Worm (Caenorhabditis elegans) whole organism, L4 larva: ENCODE data around the gene scl-5.

Experiments
- F10B5.3 ChIP-seq: sonication (generic microtip); optimal IDR thresholded peaks from 2 replicates; lab custom pipeline; 2016; ENCODE audit warnings: mild to moderate bottlenecking, missing genetic modification characterization, missing compliant biosample characterization
- F26F4.8 ChIP-seq: fragments of 200-800 bp; sonication (Bioruptor generic); conservative IDR thresholded peaks from 2 replicates; pipeline ENCODE4 v1.3.6; 2022; ENCODE audit warnings: missing genetic modification characterization, missing compliant biosample characterization
- F37D6.2 ChIP-seq: sonication (generic microtip); optimal IDR thresholded peaks from 2 replicates; lab custom pipeline; 2016; ENCODE audit warnings: mild to moderate bottlenecking, missing genetic modification characterization, missing compliant biosample characterization
- F44E2.7 ChIP-seq: fragments of 200-800 bp; sonication (Bioruptor generic); IDR thresholded peaks from 2 replicates; pipeline ENCODE4 v2.1.2; 2022; ENCODE audit warnings: missing genetic modification characterization, missing compliant biosample characterization
- F49E8.2 ChIP-seq: sonication (generic microtip); optimal IDR thresholded peaks from 2 replicates; lab custom pipeline; 2016; ENCODE audit warnings: missing compliant biosample characterization, mild to moderate bottlenecking, missing genetic modification characterization, borderline replicate concordance
- R02D3.7 ChIP-seq: fragments of 150-350 bp; sonication (generic microtip); optimal IDR thresholded peaks from 3 replicates; lab custom pipeline; 2014; ENCODE audit warnings: missing biosample characterization, missing genetic modification characterization
- T20F7.1 ChIP-seq: fragments of 200-800 bp; sonication (Bioruptor generic); optimal IDR thresholded peaks from 2 replicates; lab custom pipeline; 2018; ENCODE audit warnings: mild to moderate bottlenecking, missing genetic modification characterization, missing compliant biosample characterization
- aha-1 ChIP-seq: fragments of 150-350 bp; peaks from one replicate; lab custom pipeline; 2014; ENCODE audit warnings: missing biosample characterization, missing genetic modification characterization
- ceh-20 ChIP-seq: fragments of 200-800 bp; sonication (Bioruptor generic); IDR thresholded peaks from 2 replicates; pipeline ENCODE4 v1.3.6; 2022; ENCODE audit warnings: missing genetic modification reagents, missing genetic modification characterization, missing compliant biosample characterization
- ceh-82 ChIP-seq: sonication (generic microtip); optimal IDR thresholded peaks from 2 replicates; lab custom pipeline; 2017; ENCODE audit warnings: missing biosample characterization, missing genetic modification characterization
- ces-1 ChIP-seq: fragments of 150-350 bp; sonication (generic microtip); optimal IDR thresholded peaks from 4 replicates; lab custom pipeline; 2014; ENCODE audit warnings: missing biosample characterization, missing genetic modification reagents, missing genetic modification characterization
- cey-2 ChIP-seq: sonication (generic microtip); optimal IDR thresholded peaks from 3 replicates; lab custom pipeline; 2017; ENCODE audit warnings: missing genetic modification characterization, mild to moderate bottlenecking, missing compliant biosample characterization, antibody characterized with exemption, borderline replicate concordance; ENCODE audit not compliant: insufficient read depth
- ctbp-1 ChIP-seq: fragments of 200-800 bp; sonication (Bioruptor generic); IDR thresholded peaks from 2 replicates; pipeline ENCODE4 v1.3.6; 2022; ENCODE audit warnings: missing genetic modification reagents, missing genetic modification characterization, missing compliant biosample characterization
- dmd-9 ChIP-seq: fragments of 200-800 bp; sonication (Bioruptor generic); IDR thresholded peaks from 2 replicates; pipeline ENCODE4 v1.3.6; 2022; ENCODE audit warnings: missing genetic modification reagents, missing genetic modification characterization, missing compliant biosample characterization
- egl-43 ChIP-seq: fragments of 200-800 bp; sonication (Bioruptor generic); IDR thresholded peaks from 2 replicates; pipeline ENCODE4 v1.3.6; 2022; ENCODE audit warnings: missing genetic modification reagents, missing genetic modification characterization, missing compliant biosample characterization
- fkh-10 ChIP-seq: fragments of 150-350 bp; optimal IDR thresholded peaks from 2 replicates; lab custom pipeline; 2014; ENCODE audit warnings: missing biosample characterization, missing genetic modification reagents, missing genetic modification characterization
- hif-1 ChIP-seq, 2 experiments: sonication (generic microtip); optimal IDR thresholded peaks; 2 replicates each; lab custom pipeline; 2016 to 2017; ENCODE audit warnings: missing compliant biosample characterization in 2 of 2, missing genetic modification characterization in 2 of 2, missing genetic modification reagents in 2 of 2, missing genotype in 2 of 2, mild to moderate bottlenecking in 1 of 2
- hlh-30 ChIP-seq: sonication (generic microtip); optimal IDR thresholded peaks from 2 replicates; lab custom pipeline; 2017; ENCODE audit warnings: antibody characterized with exemption, mild to moderate bottlenecking, missing genetic modification characterization, missing compliant biosample characterization; ENCODE audit not compliant: insufficient read depth
- hmg-1.1 ChIP-seq: fragments of 200-800 bp; sonication (Bioruptor generic); IDR thresholded peaks from 2 replicates; pipeline ENCODE4 v1.3.6; 2022; ENCODE audit warnings: missing genetic modification reagents, missing genetic modification characterization, missing compliant biosample characterization
- lin-29 ChIP-seq: fragments of 200-800 bp; sonication (Bioruptor generic); IDR thresholded peaks from 2 replicates; pipeline ENCODE4 v1.3.6; 2022; ENCODE audit warnings: missing genetic modification reagents, missing genetic modification characterization, missing compliant biosample characterization
- lin-38 ChIP-seq: fragments of 200-800 bp; sonication (Bioruptor generic); IDR thresholded peaks from 2 replicates; pipeline ENCODE4 v1.3.6; 2022; ENCODE audit warnings: missing genetic modification reagents, missing genetic modification characterization, missing compliant biosample characterization
- lin-39 ChIP-seq: fragments of 150-350 bp; optimal IDR thresholded peaks from 2 replicates; lab custom pipeline; 2014; ENCODE audit warnings: missing biosample characterization, missing genetic modification reagents, missing genetic modification characterization
- lsy-2 ChIP-seq, 2 experiments: fragments of 150-350 bp in 1 of 2; sonication (generic microtip) in 1 of 2; optimal IDR thresholded peaks; 2 replicates each; lab custom pipeline; 2014 to 2017; ENCODE audit warnings: missing biosample characterization in 2 of 2, missing genetic modification characterization in 2 of 2
- madf-5 ChIP-seq, 2 experiments: fragments of 200-800 bp; sonication (Bioruptor generic); IDR thresholded peaks; 2 replicates each; pipeline ENCODE4 v1.3.6; 2022; ENCODE audit warnings: missing compliant biosample characterization in 2 of 2, missing genetic modification characterization in 2 of 2
- mdl-1 ChIP-seq, 2 experiments: fragments of 150-350 bp in 1 of 2; sonication (generic microtip) in 1 of 2; optimal IDR thresholded peaks; 2 replicates each; lab custom pipeline; 2014 to 2017; ENCODE audit warnings: missing biosample characterization in 2 of 2, missing genetic modification characterization in 2 of 2
- mdt-29 ChIP-seq: fragments of 200-800 bp; sonication (Bioruptor generic); IDR thresholded peaks from 2 replicates; pipeline ENCODE4 v1.3.6; 2022; ENCODE audit warnings: missing genetic modification reagents, missing genetic modification characterization, missing compliant biosample characterization
- mep-1 ChIP-seq: fragments of 150-350 bp; sonication (generic microtip); optimal IDR thresholded peaks from 3 replicates; lab custom pipeline; 2014; ENCODE audit warnings: missing biosample characterization, missing genetic modification characterization
- mes-2 ChIP-seq: sonication (generic microtip); optimal IDR thresholded peaks from 2 replicates; lab custom pipeline; 2016; ENCODE audit warnings: missing genotype, mild to moderate bottlenecking, missing genetic modification characterization, missing compliant biosample characterization; ENCODE audit not compliant: poor library complexity, severe bottlenecking
- nhr-11 ChIP-seq: fragments of 150-350 bp; optimal IDR thresholded peaks from 2 replicates; lab custom pipeline; 2014; ENCODE audit warnings: missing biosample characterization, missing genetic modification characterization
- nhr-76 ChIP-seq: fragments of 150-350 bp; optimal IDR thresholded peaks from 2 replicates; lab custom pipeline; 2014; ENCODE audit warnings: missing biosample characterization, missing genetic modification characterization
- nhr-77 ChIP-seq: fragments of 150-350 bp; optimal IDR thresholded peaks from 2 replicates; lab custom pipeline; 2014; ENCODE audit warnings: missing biosample characterization, missing genetic modification characterization
- rbr-2 ChIP-seq: sonication (generic microtip); optimal IDR thresholded peaks from 2 replicates; lab custom pipeline; 2016; ENCODE audit warnings: missing genotype, missing genetic modification characterization, missing compliant biosample characterization
- saeg-2 ChIP-seq: fragments of 200-800 bp; sonication (Bioruptor generic); IDR thresholded peaks from 2 replicates; pipeline ENCODE4 v1.3.6; 2022; ENCODE audit warnings: missing genetic modification reagents, missing genetic modification characterization, missing compliant biosample characterization
- sdz-12 ChIP-seq: fragments of 200-800 bp; sonication (Bioruptor generic); optimal IDR thresholded peaks from 2 replicates; lab custom pipeline; 2018; ENCODE audit warnings: mild to moderate bottlenecking, missing genetic modification characterization, missing compliant biosample characterization
- set-16 ChIP-seq: fragments of 200-800 bp; sonication (Bioruptor generic); IDR thresholded peaks from 2 replicates; pipeline ENCODE4 v1.3.6; 2022; ENCODE audit warnings: missing genetic modification reagents, missing genetic modification characterization, missing compliant biosample characterization
- tra-1 ChIP-seq: fragments of 200-800 bp; sonication (Bioruptor generic); IDR thresholded peaks from 2 replicates; pipeline ENCODE4 v1.3.6; 2022; ENCODE audit warnings: missing genetic modification reagents, missing genetic modification characterization, missing compliant biosample characterization
- unc-39 ChIP-seq: sonication (generic microtip); optimal IDR thresholded peaks from 2 replicates; lab custom pipeline; 2017; ENCODE audit warnings: missing biosample characterization, missing genetic modification characterization
- unc-62 ChIP-seq, 3 experiments: fragments of 150-350 bp in 1 of 3; sonication (generic microtip); optimal IDR thresholded peaks in 2 of 3; peaks in 1 of 3; 1 replicate in 1 of 3; 2 replicates in 2 of 3; lab custom pipeline; 2014 to 2017; ENCODE audit warnings: missing biosample characterization in 3 of 3, missing genetic modification characterization in 3 of 3, missing genetic modification reagents in 3 of 3, missing genotype in 1 of 3
- vab-7 ChIP-seq: fragments of 200-800 bp; sonication (Bioruptor generic); IDR thresholded peaks from 2 replicates; pipeline ENCODE4 v1.3.6; 2022; ENCODE audit warnings: missing genetic modification reagents, missing genetic modification characterization, missing compliant biosample characterization
- zfp-2 ChIP-seq: sonication (generic microtip); optimal IDR thresholded peaks from 2 replicates; lab custom pipeline; 2016; ENCODE audit warnings: mild to moderate bottlenecking, missing genetic modification characterization, missing compliant biosample characterization

scl-5 gene

DNA sequence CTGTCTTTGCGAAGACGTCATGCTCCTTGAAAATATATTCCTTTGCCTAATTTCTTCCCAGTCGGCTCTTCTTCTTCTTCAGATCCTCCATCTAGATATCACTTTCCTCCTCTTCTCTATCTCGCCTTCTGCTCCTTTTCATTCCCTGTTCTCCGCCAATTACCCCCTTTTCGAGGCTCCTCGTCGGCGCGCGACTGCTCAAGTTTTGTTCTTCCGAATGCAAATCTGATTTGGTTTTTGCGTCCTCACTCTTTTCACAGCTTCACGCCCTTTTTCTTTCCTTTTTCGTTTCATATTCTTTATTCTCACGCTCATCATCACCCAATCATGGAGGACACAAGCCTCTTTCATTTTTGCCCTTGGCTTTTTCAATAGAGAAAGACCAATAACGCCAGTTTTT lies 47.0 kb upstream of the scl-5 start:
- TF ChIP-seq lin-38 (GFP tag; lab: Robert Waterston, UW) = no peak
- no peak for TF ChIP-seq F49E8.2 (tag; lab: Kevin White, UChicago)
- no peak for TF ChIP-seq nhr-76 (tag; lab: Kevin White, UChicago)
- no peak for TF ChIP-seq mdt-29 (GFP tag; lab: Robert Waterston, UW)
- TF ChIP-seq lsy-2 (tag; optimal IDR thresholded peaks at IDR 0.05; lab: Kevin White, UChicago) = peak in 1 of 2 experiments; percentile 7
- TF ChIP-seq R02D3.7 = no peak
- TF ChIP-seq ctbp-1 = peak; percentile 57
- TF ChIP-seq saeg-2 = no peak
- no peak for TF ChIP-seq T20F7.1 (GFP tag; lab: Kevin White, UChicago)
- no peak for TF ChIP-seq cey-2
- TF ChIP-seq mep-1 (tag; lab: Kevin White, UChicago) = no peak
- no peak for TF ChIP-seq F44E2.7 (GFP tag; lab: Robert Waterston, UW)
- no peak for TF ChIP-seq hmg-1.1
- peak; percentile 64 for TF ChIP-seq ces-1 (GFP tag; lab: Kevin White, UChicago)
- TF ChIP-seq F10B5.3 (tag; lab: Kevin White, UChicago) = no peak
- peak; percentile 60 for TF ChIP-seq fkh-10 (GFP tag; lab: Kevin White, UChicago)
- TF ChIP-seq lin-39 = no peak
- TF ChIP-seq mes-2 (tag; lab: Kevin White, UChicago) = no peak
- TF ChIP-seq tra-1 = no peak
- TF ChIP-seq sdz-12 (GFP tag; lab: Kevin White, UChicago) = no peak
- no peak for TF ChIP-seq vab-7 (GFP tag; lab: Robert Waterston, UW)
- TF ChIP-seq unc-39 (tag; lab: Kevin White, UChicago) = no peak
- no peak for TF ChIP-seq mdl-1 (tag; optimal IDR thresholded peaks at IDR 0.05; lab: Kevin White, UChicago)
- TF ChIP-seq madf-5 (GFP tag; IDR thresholded peaks at IDR 0.05; lab: Robert Waterston, UW) = no peak
- TF ChIP-seq lin-29 (GFP tag; lab: Robert Waterston, UW) = no peak
- TF ChIP-seq unc-62 (GFP tag; optimal IDR thresholded peaks at IDR 0.05 in 1 of 2; lab: Kevin White, UChicago) = peak in 1 of 2 experiments; percentile 9
- TF ChIP-seq unc-62 (tag; optimal IDR thresholded peaks at IDR 0.05; lab: Kevin White, UChicago) = no peak
- no peak for TF ChIP-seq ceh-82 (tag; lab: Kevin White, UChicago)
- TF ChIP-seq set-16 = peak; percentile 28; the same call in 1 of the 2 replicates
- no peak for TF ChIP-seq nhr-77 (tag; lab: Kevin White, UChicago)
- TF ChIP-seq dmd-9 = no peak
- TF ChIP-seq, all 104 proteins: peak for 6

DNA sequence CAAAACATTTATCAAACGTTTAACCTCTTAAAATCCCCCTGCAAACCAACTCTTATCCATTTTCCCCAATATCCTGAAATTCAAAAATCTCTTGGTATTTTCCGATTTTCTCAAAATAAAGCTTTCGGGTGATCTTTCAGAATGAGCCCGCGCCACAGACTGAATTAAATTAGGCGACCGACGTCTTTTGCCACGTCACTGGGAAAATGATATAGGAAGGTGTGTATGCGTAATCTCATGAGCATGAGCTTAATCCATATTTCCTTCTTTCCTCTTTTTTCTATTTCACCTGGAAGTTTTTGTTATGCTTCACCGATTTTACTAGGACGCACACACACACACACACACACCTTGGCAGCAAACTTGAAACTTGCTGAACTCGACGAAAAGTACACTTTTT lies 42.8 kb upstream of the scl-5 start:
- TF ChIP-seq set-16 (no peak), aha-1 (peak; percentile 70)

- TF ChIP-seq aha-1 (peak; percentile 63), set-16 (peak; percentile 83), cey-2 (no peak), egl-43 (GFP tag; lab: Robert Waterston, UW) (0 out of 2 replicates have a peak, but pooled peaks have one; percentile 26), hmg-1.1 (0 out of 2 replicates have a peak, but pooled peaks have one; percentile 12)
Observed at ce11 chrIV:13022892-13023291, 40.9 kb upstream of the scl-5 start.

- TF ChIP-seq ctbp-1 (0 out of 2 replicates have a peak, but pooled peaks have one; percentile 33), rbr-2 (tag; lab: Kevin White, UChicago) (peak; percentile 29), hlh-30 (tag; lab: Kevin White, UChicago) (peak; percentile 17), mep-1 (tag; lab: Kevin White, UChicago) (peak; percentile 61), set-16 (peak; percentile 42; the same call in 1 of the 2 replicates), egl-43 (GFP tag; lab: Robert Waterston, UW) (no peak), F37D6.2 (tag; lab: Kevin White, UChicago) (peak; percentile 11), hmg-1.1 (peak; percentile 46; the same call in 1 of the 2 replicates), nhr-77 (tag; lab: Kevin White, UChicago) (no peak), ceh-20 (GFP tag; lab: Robert Waterston, UW) (no peak), aha-1 (peak; percentile 90), R02D3.7 (no peak), ces-1 (GFP tag; lab: Kevin White, UChicago) (peak; percentile 14), hif-1 (tag; optimal IDR thresholded peaks at IDR 0.05; lab: Kevin White, UChicago) (peak in 1 of 2 experiments; percentile 29), mes-2 (tag; lab: Kevin White, UChicago) (peak; percentile 32), zfp-2 (tag; lab: Kevin White, UChicago) (no peak), dmd-9 (no peak), lsy-2 (tag; optimal IDR thresholded peaks at IDR 0.05; lab: Kevin White, UChicago) (peak; percentile 30 to 57), lin-29 (GFP tag; lab: Robert Waterston, UW) (no peak), tra-1 (no peak), mdl-1 (tag; optimal IDR thresholded peaks at IDR 0.05; lab: Kevin White, UChicago) (peak in 1 of 2 experiments; percentile 62), nhr-11 (tag; lab: Kevin White, UChicago) (no peak), unc-62 (GFP tag; optimal IDR thresholded peaks at IDR 0.05 in 1 of 2; lab: Kevin White, UChicago) (peak in 1 of 2 experiments; percentile 57), unc-62 (tag; optimal IDR thresholded peaks at IDR 0.05; lab: Kevin White, UChicago) (no peak), F26F4.8 (no peak)
Observed at ce11 chrIV:13025853-13026343, 37.9 kb upstream of the scl-5 start.
